Fruit fly (Drosophila melanogaster): ENCODE measurements around the gene CG13384.

DNA sequence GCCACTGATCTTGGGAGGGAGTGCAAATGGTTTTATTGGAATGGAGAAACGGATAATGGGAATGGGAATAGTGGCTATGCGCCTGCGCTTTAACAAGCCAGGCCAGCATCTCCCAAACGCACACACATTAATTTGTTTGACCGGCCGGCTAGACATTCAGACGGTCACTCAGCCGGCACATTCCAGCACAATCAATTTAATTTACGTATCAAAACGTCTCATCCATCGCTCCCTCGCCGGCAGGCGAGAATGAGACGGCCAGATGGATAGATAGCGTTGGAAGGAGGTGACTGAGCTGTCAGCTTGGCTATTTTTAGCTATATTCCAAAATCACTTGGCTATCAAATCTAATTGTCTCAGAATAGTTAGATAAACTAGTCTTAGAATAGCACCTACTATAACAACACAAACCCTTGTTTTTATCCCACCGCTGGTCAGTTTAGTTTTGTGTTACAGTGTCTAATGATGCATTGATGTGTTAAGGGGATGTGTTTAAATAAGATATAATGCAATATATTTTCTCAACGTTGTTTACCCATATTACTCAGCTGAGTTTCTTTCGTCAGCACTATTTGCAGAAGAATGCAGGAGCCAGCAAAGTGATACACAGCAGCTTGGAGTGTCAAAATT, 39.3 kb downstream of the CG13384 start:
- TF ChIP-seq EcR (GFP tag; optimal IDR thresholded peaks at IDR 0.05): no peak
- no peak for TF ChIP-seq CG8478 (optimal IDR thresholded peaks at IDR 0.05)
- no peak for TF ChIP-seq psq (optimal IDR thresholded peaks at IDR 0.05)
- TF ChIP-seq pan (optimal IDR thresholded peaks at IDR 0.05): no peak

Data from whole organism.